Fruit fly (Drosophila melanogaster): Measurements from ENCODE around the gene APP-BP1.

DNA sequence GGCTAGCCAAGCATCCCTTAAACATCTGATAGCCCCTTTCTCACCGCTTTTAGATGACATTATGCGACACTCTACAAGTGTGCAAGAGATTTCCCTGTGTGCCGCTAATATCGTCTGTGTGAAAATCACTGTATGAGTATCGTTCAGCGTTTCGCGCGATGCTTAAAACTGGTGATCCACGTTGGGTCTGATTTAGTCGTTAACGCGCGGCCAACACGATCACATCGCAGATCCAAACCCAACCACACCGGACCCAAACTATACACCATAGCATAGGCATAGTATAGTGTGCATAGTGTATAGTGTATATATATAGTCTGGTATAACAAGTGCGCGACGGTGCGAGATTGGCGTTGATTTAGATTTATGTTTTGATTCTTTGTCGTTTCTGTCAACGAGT, 44.4 kb upstream of the APP-BP1 start, which contains the start of gene CG7888:
- TF ChIP-seq usp (GFP tag; optimal IDR thresholded peaks at IDR 0.05) (no peak), Dll (optimal IDR thresholded peaks at IDR 0.05) (no peak), psq (optimal IDR thresholded peaks at IDR 0.05) (no peak), pan (optimal IDR thresholded peaks at IDR 0.05) (no peak)
